Worm (Caenorhabditis elegans) whole organism, L4/young adult: ENCODE results near the gene F53A3.7.

Experiments used
- W03F9.2 ChIP-seq: fragments of 150-350 bp; optimal IDR thresholded peaks from 2 replicates; lab custom pipeline; 2014; ENCODE audit warnings: missing biosample characterization, missing genetic modification characterization
- dao-5 ChIP-seq: sonication (generic microtip); optimal IDR thresholded peaks from 2 replicates; lab custom pipeline; 2016; ENCODE audit warnings: missing genotype, missing genetic modification characterization, moderate library complexity, missing compliant biosample characterization
- him-1 ChIP-seq: sonication (generic microtip); optimal IDR thresholded peaks from 2 replicates; lab custom pipeline; 2016; ENCODE audit warnings: missing genotype, missing genetic modification reagents, missing genetic modification characterization, missing compliant biosample characterization

The F53A3.7 gene

DNA sequence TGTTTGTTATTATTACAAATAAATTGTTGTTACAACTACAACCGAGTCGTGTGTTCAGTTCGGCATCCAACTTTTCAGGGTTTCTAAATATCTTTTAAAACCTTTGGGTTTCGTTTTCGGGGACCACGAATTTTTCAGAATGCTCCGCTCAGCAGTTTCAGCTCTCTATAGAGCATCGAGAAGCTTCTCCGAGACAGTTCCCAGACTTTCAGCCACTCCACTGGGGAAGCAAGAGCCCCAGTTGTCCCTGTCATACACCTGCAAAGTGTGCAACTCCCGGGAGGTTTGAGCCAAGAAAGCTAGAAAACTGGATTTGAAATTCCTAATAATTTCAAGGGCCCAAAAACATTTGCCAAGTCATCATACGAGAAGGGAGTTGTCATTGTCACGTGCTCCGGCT, at the start of gene F53A3.7:
Gene F53A3.7, plus strand, starts transcription at position 139 of the 400 bp plus-strand sequence.
- TF ChIP-seq dao-5 (tag; lab: Kevin White, UChicago) (no peak), W03F9.2 (tag; lab: Kevin White, UChicago) (no peak), him-1 (tag; lab: Kevin White, UChicago) (no peak)

DNA sequence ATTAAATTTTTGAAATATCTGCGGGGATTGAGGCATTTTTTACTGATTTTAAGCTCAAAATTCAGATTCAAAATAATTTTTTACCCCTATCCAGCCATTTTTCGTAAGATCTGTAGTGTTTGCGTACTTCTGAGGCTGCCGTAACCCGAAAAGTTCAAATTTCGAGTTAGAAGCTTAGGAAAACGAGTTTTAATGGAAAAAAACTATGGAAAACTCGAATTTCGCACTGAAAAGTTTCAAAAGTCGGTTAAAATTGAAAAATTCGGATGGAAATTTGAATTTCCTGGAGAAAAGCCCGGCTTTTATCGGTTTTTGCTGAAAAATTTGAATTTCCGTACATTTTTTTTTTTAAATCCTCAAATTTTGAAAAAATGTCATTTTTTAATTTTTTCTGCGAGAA, 47.4 kb upstream of the F53A3.7 start:
- TF ChIP-seq dao-5 (tag; lab: Kevin White, UChicago) (no peak), him-1 (tag; lab: Kevin White, UChicago) (no peak), W03F9.2 (tag; lab: Kevin White, UChicago) (no peak)

DNA sequence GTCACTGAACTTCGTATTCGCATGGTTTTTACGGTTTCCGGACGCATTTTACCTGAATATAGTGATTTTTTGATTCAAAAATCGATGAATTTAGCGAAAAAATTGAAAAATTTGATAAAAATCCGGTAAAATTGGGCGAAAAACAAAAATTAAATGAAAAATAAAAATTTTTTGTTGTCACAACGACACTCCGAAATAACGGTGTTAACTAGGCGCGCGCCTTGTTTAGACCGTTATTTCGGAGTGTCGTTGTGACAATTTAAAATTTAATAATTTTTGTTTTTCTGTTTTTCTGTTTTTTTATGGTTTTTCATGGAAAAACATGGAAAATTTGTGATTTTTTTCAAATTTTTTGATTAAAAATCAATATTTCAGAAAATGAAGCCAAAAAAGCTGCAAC, 45.7 kb upstream of the F53A3.7 start, which contains the start of the genes B0524.6 and pqn-41:
Gene B0524.6, minus strand, starts transcription at position 52 of the 400 bp plus-strand sequence.
Gene pqn-41, plus strand, starts transcription at position 370 of the 400 bp plus-strand sequence.
- TF ChIP-seq him-1 (tag; lab: Kevin White, UChicago) (no peak), W03F9.2 (tag; lab: Kevin White, UChicago) (peak; percentile 86)

DNA sequence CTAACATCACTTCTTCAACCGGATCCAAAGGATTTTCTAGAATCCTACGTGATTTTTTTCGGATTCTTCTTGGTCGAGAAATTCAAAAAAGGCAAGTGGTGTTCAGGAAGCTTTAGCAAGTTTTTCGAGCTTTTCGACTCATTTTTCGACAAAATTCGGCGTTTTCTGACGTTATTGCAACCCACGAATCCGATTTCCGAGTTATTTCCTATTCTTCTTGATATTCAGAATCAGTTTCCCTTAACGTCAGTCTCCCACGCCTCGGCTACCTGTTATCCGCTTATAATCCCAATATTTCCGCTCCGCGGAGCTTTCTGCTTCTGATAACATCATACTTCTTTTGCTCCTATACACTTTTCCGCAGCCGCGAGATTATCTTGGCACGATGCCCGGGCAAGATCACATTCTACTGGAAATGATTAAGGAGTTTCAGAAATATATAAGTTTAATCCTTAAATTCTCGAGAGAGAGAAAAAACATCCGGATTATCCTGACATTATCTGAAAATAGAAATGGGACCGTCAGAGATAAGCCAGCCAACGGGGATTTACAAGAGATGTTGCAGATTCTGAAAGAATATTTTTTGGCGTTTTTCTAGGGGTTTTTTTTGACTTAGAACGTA, 32.9 kb upstream of the F53A3.7 start:
- TF ChIP-seq him-1 (tag; lab: Kevin White, UChicago) (no peak), W03F9.2 (tag; lab: Kevin White, UChicago) (no peak), dao-5 (tag; lab: Kevin White, UChicago) (no peak)

DNA sequence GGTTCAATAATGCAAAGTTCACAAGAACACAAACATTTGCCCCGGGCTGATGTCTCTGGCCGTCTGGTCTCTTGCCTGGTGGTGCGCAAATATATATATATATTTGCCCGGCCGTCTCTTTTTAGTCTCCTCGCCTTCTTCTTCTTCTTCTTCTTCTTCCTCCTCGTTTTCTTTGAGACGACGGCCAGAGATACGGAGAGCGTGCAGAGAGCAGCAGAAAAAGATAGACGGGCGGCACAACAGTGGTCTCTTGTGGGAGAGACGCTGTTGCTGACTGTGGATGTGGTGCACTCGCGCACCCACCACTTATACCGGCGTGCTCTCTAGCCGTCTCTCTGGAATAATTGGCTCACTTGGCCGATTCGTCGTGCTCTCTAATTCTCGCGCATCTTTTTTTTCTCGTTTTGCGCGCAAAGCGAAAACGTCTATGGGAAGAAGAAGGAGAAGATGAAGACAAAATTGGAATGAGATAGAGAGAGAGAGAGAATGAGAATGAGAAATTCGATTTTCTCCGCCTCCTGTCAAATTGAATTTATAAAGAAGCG, 30.1 kb upstream of the F53A3.7 start:
- peak; percentile 97 for TF ChIP-seq him-1 (tag; lab: Kevin White, UChicago)
- peak; percentile 47 for TF ChIP-seq dao-5 (tag; lab: Kevin White, UChicago)
- TF ChIP-seq W03F9.2 (tag; lab: Kevin White, UChicago): peak; percentile 65

DNA sequence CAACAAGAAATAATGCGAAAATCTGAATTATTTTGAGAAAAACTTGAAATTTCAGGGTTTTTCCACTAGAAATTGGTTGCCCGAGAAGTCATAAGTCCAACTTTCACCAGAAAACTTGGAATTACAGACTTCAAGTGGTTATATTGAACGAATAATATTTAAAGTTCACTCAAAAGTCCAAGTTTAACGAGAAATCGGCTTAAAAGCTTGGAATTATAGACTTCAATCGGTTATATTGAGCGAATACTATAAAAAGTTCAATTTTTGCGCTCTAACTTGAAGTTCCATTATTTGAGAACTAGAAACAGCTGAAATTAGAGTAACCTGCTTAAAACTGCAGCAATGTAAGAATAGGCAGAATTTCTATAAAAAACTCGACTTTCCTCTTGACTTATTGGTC, 29.2 kb upstream of the F53A3.7 start:
- TF ChIP-seq him-1 (tag; lab: Kevin White, UChicago) (no peak), dao-5 (tag; lab: Kevin White, UChicago) (no peak), W03F9.2 (tag; lab: Kevin White, UChicago) (no peak)

DNA sequence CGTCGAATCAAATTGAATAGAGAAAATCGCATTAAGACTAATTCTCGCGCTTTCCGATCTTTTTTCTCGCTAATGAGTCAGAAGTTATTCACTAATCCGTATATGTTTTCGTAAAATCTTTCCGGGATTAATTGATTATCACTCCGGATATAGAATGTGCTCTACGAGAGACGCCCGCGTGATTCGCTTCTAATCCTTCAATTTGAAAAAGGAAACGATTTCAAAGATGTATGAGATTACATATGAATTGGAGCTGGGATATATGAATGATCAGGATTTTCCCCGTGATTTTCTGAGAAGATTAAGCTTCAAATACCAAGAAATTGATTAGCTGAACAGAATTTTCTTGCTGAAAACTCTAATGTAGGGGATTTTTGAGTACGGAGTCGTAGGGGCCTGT, 28.8 kb upstream of the F53A3.7 start:
- no peak for TF ChIP-seq dao-5 (tag; lab: Kevin White, UChicago)
- no peak for TF ChIP-seq W03F9.2 (tag; lab: Kevin White, UChicago)
- TF ChIP-seq him-1 (tag; lab: Kevin White, UChicago): no peak

DNA sequence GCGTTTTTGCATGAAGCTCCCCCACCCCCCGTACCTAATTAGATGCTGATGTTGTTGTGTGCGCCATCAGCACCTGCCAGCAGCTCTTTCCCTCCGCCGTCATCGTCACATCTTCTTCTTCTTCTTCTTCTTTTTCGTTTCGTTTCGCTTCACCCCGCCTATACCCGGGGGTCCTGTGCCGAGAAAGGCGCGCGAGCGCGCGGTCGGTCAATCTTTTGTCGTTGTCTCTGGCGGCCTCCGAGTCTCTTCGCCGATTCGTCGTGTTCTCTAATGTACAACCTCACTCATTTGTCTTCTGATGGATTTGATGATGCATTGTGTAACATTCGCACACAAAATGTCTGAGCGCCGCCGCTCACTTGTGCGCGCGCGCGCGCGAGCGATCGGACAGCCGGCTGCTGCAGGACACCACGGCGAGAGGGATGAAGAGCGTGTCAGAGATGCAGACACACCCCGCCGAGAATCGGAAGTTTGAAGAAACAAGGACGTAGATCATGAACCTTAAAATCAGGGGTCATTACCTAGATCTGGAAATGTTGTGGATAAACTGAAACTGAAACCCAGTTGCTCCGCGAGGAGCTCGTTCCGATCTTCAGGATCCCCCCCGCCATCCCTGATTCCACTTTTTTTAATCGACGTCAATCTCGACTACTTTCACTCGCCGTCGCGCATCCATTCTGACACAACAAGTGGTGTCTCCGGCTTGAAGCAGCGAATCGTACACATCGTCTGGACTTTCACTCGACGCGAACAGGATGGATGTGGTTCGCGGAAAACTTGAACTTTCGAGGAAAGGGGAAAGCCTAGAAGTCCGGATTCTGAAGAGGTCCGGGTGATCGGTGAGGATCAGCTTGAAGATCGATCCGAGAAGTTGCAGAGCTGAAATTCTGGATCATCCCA, 27.7 kb upstream of the F53A3.7 start:
- TF ChIP-seq him-1 (tag; lab: Kevin White, UChicago) (peak; percentile 72), W03F9.2 (tag; lab: Kevin White, UChicago) (no peak), dao-5 (tag; lab: Kevin White, UChicago) (no peak)

DNA sequence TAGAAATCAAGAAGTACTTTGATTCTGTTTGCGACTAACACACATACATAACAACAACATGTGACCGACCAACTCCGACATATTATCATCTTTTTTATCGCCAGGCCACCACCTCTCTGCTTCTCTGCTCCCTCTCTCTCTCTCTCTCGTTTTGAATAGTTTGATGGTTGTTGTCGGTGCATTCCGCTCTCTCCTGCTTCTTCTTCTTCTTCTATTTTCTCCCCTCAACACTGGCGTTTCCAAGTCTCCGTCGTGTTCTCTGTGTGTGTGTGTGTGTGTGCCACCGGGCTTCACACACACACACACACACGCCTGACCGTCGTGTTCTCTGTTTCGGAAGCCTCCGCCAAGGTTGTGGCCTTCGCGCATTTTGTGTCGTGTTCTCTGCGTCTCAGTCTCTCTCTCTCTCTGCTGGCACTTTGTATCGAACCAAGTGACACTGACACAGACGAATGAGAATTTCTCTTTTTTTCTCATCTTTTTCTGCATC, 26.2 kb upstream of the F53A3.7 start:
- TF ChIP-seq W03F9.2 (tag; lab: Kevin White, UChicago): peak; percentile 58
- no peak for TF ChIP-seq dao-5 (tag; lab: Kevin White, UChicago)
- peak; percentile 79 for TF ChIP-seq him-1 (tag; lab: Kevin White, UChicago)

DNA sequence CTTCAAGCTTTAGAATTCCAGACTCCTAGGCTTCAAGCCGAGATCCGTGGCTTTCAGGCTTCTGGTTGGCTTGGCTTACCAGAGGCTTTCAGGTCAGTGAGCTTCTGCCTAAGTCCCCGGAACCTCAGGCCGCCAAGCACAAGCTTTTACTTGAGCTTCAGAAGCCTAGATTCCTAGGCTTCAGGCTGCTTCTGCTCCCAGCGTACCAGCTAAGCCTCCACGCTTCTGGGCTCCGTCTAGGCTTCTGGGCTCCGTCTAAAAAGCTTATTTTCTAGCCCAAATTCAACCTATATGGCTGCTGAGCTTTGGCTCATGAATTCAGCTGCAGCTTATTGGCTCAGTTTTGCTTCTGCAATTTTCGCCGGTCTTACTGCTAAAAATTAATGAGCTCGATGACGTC, 25.5 kb upstream of the F53A3.7 start:
- TF ChIP-seq W03F9.2 (tag; lab: Kevin White, UChicago) (no peak), dao-5 (tag; lab: Kevin White, UChicago) (no peak), him-1 (tag; lab: Kevin White, UChicago) (no peak)

DNA sequence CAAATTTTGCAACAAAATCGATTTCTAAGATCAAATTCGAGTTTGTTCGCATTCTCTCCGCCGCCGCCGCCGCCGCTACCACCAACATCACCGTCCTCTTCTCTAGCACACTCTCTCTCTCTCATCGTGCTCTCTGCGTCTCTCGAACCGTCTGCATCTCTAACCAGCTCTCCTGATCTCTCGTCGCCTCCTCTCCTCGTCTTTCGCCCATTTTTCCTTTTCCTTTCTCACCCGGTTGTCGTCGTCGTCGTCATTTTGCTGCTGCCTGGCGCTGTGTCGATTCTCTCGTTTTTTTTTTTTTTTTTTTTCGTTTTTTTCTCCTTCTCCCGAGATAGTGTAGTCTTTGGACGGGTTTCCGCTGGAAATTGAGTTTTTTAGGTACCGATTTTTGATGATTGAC, 24.9 kb upstream of the F53A3.7 start:
- TF ChIP-seq him-1 (tag; lab: Kevin White, UChicago): peak; percentile 2
- peak; percentile 16 for TF ChIP-seq W03F9.2 (tag; lab: Kevin White, UChicago)
- TF ChIP-seq dao-5 (tag; lab: Kevin White, UChicago): no peak

DNA sequence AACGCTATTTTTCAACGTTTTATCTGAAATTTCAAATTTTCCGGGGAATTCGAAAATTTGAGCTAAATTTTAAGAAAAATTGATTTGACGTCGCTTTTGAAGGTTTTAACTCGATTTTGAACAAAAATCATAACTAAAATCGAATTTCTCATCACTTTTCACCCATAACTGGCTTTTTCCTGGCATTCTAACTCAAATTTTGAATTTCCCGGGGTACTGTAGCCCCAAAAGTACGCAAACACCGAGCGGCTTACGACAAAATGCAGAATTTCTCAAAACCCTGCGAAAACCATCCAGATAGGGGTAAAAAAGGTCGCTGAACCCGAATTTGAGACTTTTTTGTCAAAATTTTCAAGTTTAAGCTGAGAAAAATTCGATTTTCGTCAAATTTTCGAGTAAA, 24.1 kb upstream of the F53A3.7 start:
- TF ChIP-seq dao-5 (tag; lab: Kevin White, UChicago) (no peak), W03F9.2 (tag; lab: Kevin White, UChicago) (no peak), him-1 (tag; lab: Kevin White, UChicago) (no peak)
